Fruit fly (Drosophila melanogaster) whole organism, adult: ENCODE results near the gene Os-C.

ENCODE experiments used
- CG12768 ChIP-seq: fragments of 200-800 bp; sonication (Bioruptor generic); optimal IDR thresholded peaks from 2 replicates; lab custom pipeline; 2017; ENCODE audit warnings: missing biosample characterization, missing genetic modification characterization, mild to moderate bottlenecking, moderate library complexity, missing genetic modification reagents
- CG1620 ChIP-seq: fragments of 200-800 bp; sonication (Bioruptor generic); optimal IDR thresholded peaks from 2 replicates; lab custom pipeline; 2016; ENCODE audit warnings: missing biosample characterization, missing genetic modification characterization
- CG33017 ChIP-seq: fragments of 200-800 bp; sonication (Bioruptor generic); optimal IDR thresholded peaks from 2 replicates; lab custom pipeline; 2018; ENCODE audit warnings: missing biosample characterization, mild to moderate bottlenecking, missing genetic modification characterization, moderate library complexity
- Clk ChIP-seq: fragments of 200-800 bp; sonication (Bioruptor generic); optimal IDR thresholded peaks from 2 replicates; lab custom pipeline; 2017; ENCODE audit warnings: missing biosample characterization, missing genetic modification characterization
- Hr96 ChIP-seq: fragments of 200-800 bp; sonication (Bioruptor generic); optimal IDR thresholded peaks from 2 replicates; lab custom pipeline; 2016; ENCODE audit warnings: missing biosample characterization, missing genetic modification characterization
- Mnt ChIP-seq: fragments of 200-800 bp; sonication (Bioruptor generic); optimal IDR thresholded peaks from 2 replicates; lab custom pipeline; 2016; ENCODE audit warnings: missing biosample characterization, mild to moderate bottlenecking, missing genetic modification characterization
- cnc ChIP-seq, 2 experiments: fragments of >200 bp; optimal IDR thresholded peaks; 2 replicates each; lab custom pipeline; 2017
- kay ChIP-seq: fragments of 200-800 bp; sonication (Bioruptor generic); peaks from one replicate; lab custom pipeline; 2016; ENCODE audit warnings: missing biosample characterization, missing genetic modification characterization, borderline replicate concordance
- pad ChIP-seq: fragments of 200-800 bp; sonication (Bioruptor generic); optimal IDR thresholded peaks from 3 replicates; lab custom pipeline; 2017; ENCODE audit warnings: missing biosample characterization, missing genetic modification characterization, mild to moderate bottlenecking, moderate library complexity, missing genetic modification reagents
- toe ChIP-seq: fragments of 200-800 bp; sonication (Bioruptor generic); optimal IDR thresholded peaks from 2 replicates; lab custom pipeline; 2016; ENCODE audit warnings: missing biosample characterization, missing genetic modification characterization

DNA sequence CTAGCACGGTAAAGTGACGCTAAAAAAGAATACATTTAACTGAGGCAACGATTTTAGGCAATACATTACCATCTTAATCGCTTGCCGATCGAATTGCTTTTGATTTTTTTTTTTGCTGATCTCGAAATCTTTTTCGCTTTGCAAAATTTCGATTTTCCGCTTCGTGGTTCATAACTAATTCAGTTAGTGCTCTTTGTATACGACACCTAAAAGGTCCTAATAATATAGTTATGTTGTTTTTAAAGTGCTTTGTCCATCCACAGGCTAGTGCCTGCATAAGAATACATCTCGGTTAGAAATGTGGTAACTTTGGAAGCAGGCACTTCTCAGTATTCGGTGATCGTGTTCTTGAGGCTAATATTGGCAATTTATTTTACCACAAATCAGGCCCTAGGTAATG lies 1.5 kb downstream of the Os-C start, which contains the start of gene Sfp84E:
- TF ChIP-seq CG1620 (GFP tag; lab: Kevin White, UChicago) (no peak), Mnt (no peak), pad (GFP tag; lab: Kevin White, UChicago) (no peak), CG33017 (no peak), CG12768 (GFP tag; lab: Kevin White, UChicago) (no peak), Hr96 (GFP tag; lab: Kevin White, UChicago) (no peak), kay (no peak), toe (GFP tag; lab: Kevin White, UChicago) (no peak), cnc (optimal IDR thresholded peaks at IDR 0.05; lab: Kevin White, UChicago) (no peak), Clk (GFP tag; lab: Kevin White, UChicago) (no peak)
